Fruit fly (Drosophila melanogaster) whole organism, embryonic: ENCODE measurements around the gene CG44006.

Experiments used
- Atf-2 ChIP-seq: fragments of 200-800 bp; sonication (Bioruptor generic); optimal IDR thresholded peaks from 2 replicates; lab custom pipeline; 2016; ENCODE audit warnings: missing biosample characterization, missing genetic modification characterization
- Bgb ChIP-seq: fragments of 200-800 bp; sonication (Bioruptor generic); IDR thresholded peaks from 2 replicates; pipeline ENCODE4 v1.3.6; 2022; ENCODE audit warnings: missing biosample characterization, missing genetic modification characterization; ENCODE audit not compliant: partially characterized antibody
- CG1024 ChIP-seq: fragments of 200-800 bp; sonication (Bioruptor generic); IDR thresholded peaks from 2 replicates; pipeline ENCODE4 v1.3.6; 2022; ENCODE audit warnings: missing biosample characterization, missing genetic modification characterization
- CG10959 ChIP-seq: fragments of 200-800 bp; sonication (Bioruptor generic); IDR thresholded peaks from 2 replicates; pipeline ENCODE4 v1.3.6; 2022; ENCODE audit warnings: missing biosample characterization, missing genetic modification characterization
- CG10979 ChIP-seq: fragments of 200-800 bp; sonication (Bioruptor generic); optimal IDR thresholded peaks from 2 replicates; lab custom pipeline; 2018; ENCODE audit warnings: missing biosample characterization, mild to moderate bottlenecking, missing genetic modification characterization, moderate library complexity
- CG11695 ChIP-seq: fragments of 200-800 bp; sonication (Bioruptor generic); IDR thresholded peaks from 3 replicates; pipeline ENCODE4 v1.3.6; 2022; ENCODE audit warnings: missing biosample characterization, missing genetic modification characterization
- CG12155 ChIP-seq: fragments of 200-800 bp; sonication (Bioruptor generic); optimal IDR thresholded peaks from 3 replicates; lab custom pipeline; 2016; ENCODE audit warnings: missing biosample characterization, missing genetic modification characterization
- CG12659 ChIP-seq: fragments of 200-800 bp; sonication (Bioruptor generic); optimal IDR thresholded peaks from 3 replicates; lab custom pipeline; 2017; ENCODE audit warnings: mild to moderate bottlenecking, missing biosample characterization, missing genetic modification reagents, missing genetic modification characterization
- CG15601 ChIP-seq: fragments of 200-800 bp; sonication (Bioruptor generic); optimal IDR thresholded peaks from 3 replicates; lab custom pipeline; 2019; ENCODE audit warnings: missing biosample characterization, mild to moderate bottlenecking, missing genetic modification characterization, moderate library complexity
- CG1647 ChIP-seq: fragments of 200-800 bp; sonication (Bioruptor generic); optimal IDR thresholded peaks from 3 replicates; lab custom pipeline; 2016; ENCODE audit warnings: missing biosample characterization, missing genetic modification characterization
- CG17328 ChIP-seq: fragments of 200-800 bp; sonication (Bioruptor generic); IDR thresholded peaks from 2 replicates; pipeline ENCODE4 v1.3.6; 2022; ENCODE audit warnings: missing biosample characterization, missing genetic modification characterization
- CG17568 ChIP-seq: fragments of 200-800 bp; sonication (Bioruptor generic); optimal IDR thresholded peaks from 2 replicates; lab custom pipeline; 2018; ENCODE audit warnings: missing biosample characterization, mild to moderate bottlenecking, missing genetic modification characterization, moderate library complexity
- CG17829 ChIP-seq: fragments of 200-800 bp; optimal IDR thresholded peaks from 2 replicates; lab custom pipeline; 2019; ENCODE audit warnings: missing biosample characterization, mild to moderate bottlenecking, missing genetic modification characterization, moderate library complexity
- CG2712 ChIP-seq: fragments of 200-800 bp; optimal IDR thresholded peaks from 3 replicates; lab custom pipeline; 2019; ENCODE audit warnings: missing biosample characterization, mild to moderate bottlenecking, missing genetic modification characterization, moderate library complexity
- CG30020 ChIP-seq: fragments of 200-800 bp; optimal IDR thresholded peaks from 2 replicates; lab custom pipeline; 2019; ENCODE audit warnings: missing biosample characterization, mild to moderate bottlenecking, missing genetic modification characterization, moderate library complexity
- CG31388 ChIP-seq: fragments of 200-800 bp; sonication (Bioruptor generic); optimal IDR thresholded peaks from 2 replicates; lab custom pipeline; 2016; ENCODE audit warnings: missing biosample characterization, missing genetic modification characterization
- CG34376 ChIP-seq: fragments of 200-800 bp; sonication (Bioruptor generic); optimal IDR thresholded peaks from 2 replicates; lab custom pipeline; 2018; ENCODE audit warnings: missing biosample characterization, mild to moderate bottlenecking, missing genetic modification characterization
- CG3838 ChIP-seq: fragments of 200-800 bp; sonication (Bioruptor generic); optimal IDR thresholded peaks from 3 replicates; lab custom pipeline; 2016; ENCODE audit warnings: missing biosample characterization, missing genetic modification characterization
- CG4404 ChIP-seq: fragments of 200-800 bp; sonication (Bioruptor generic); IDR thresholded peaks from 2 replicates; pipeline ENCODE4 v1.3.6; 2022; ENCODE audit warnings: missing biosample characterization, missing genetic modification characterization
- CG7271 ChIP-seq: fragments of 200-800 bp; sonication (Bioruptor generic); optimal IDR thresholded peaks from 2 replicates; lab custom pipeline; 2018; ENCODE audit warnings: missing biosample characterization, mild to moderate bottlenecking, missing genetic modification characterization, moderate library complexity
- CG8388 ChIP-seq: fragments of 200-800 bp; sonication (Bioruptor generic); optimal IDR thresholded peaks from 2 replicates; lab custom pipeline; 2019; ENCODE audit warnings: missing biosample characterization, mild to moderate bottlenecking, missing genetic modification characterization, moderate library complexity
- CG9437 ChIP-seq: fragments of 200-800 bp; sonication (Bioruptor generic); optimal IDR thresholded peaks from 2 replicates; lab custom pipeline; 2018; ENCODE audit warnings: missing biosample characterization, mild to moderate bottlenecking, missing genetic modification characterization
- CG9817 ChIP-seq: fragments of 200-800 bp; sonication (Bioruptor generic); optimal IDR thresholded peaks from 2 replicates; lab custom pipeline; 2018; ENCODE audit warnings: missing biosample characterization, mild to moderate bottlenecking, missing genetic modification characterization, moderate library complexity
- Gsc ChIP-seq: fragments of 200-800 bp; sonication (Bioruptor generic); IDR thresholded peaks from 2 replicates; pipeline ENCODE4 v1.3.6; 2022; ENCODE audit warnings: missing biosample characterization, missing genetic modification characterization
- Gug ChIP-seq: fragments of 200-800 bp; sonication (Bioruptor generic); IDR thresholded peaks from 4 replicates; pipeline ENCODE4 v1.3.6; 2022; ENCODE audit warnings: missing biosample characterization, missing genetic modification characterization
- Meics ChIP-seq: fragments of 200-800 bp; sonication (Bioruptor generic); optimal IDR thresholded peaks from 2 replicates; lab custom pipeline; 2017; ENCODE audit warnings: missing biosample characterization, mild to moderate bottlenecking, missing genetic modification characterization
- NK7.1 ChIP-seq: fragments of 200-800 bp; sonication (Bioruptor generic); optimal IDR thresholded peaks from 3 replicates; lab custom pipeline; 2016; ENCODE audit warnings: missing biosample characterization, missing genetic modification characterization
- Nf-YB ChIP-seq: fragments of 200-800 bp; sonication (Bioruptor generic); optimal IDR thresholded peaks from 3 replicates; lab custom pipeline; 2019; ENCODE audit warnings: missing biosample characterization, mild to moderate bottlenecking, missing genetic modification characterization, moderate library complexity
- Opbp ChIP-seq: fragments of 200-800 bp; sonication (Bioruptor generic); IDR thresholded peaks from 3 replicates; pipeline ENCODE4 v1.3.6; 2022; ENCODE audit warnings: missing biosample characterization, missing genetic modification characterization; ENCODE audit not compliant: partially characterized antibody
- Pdp1 ChIP-seq, 2 experiments: fragments of 200-800 bp; sonication (Bioruptor generic); optimal IDR thresholded peaks; 3 replicates each; lab custom pipeline; 2016; ENCODE audit warnings: missing biosample characterization in 2 of 2, missing genetic modification characterization in 2 of 2, mild to moderate bottlenecking in 1 of 2, moderate library complexity in 1 of 2
- Scr ChIP-seq: fragments of 200-800 bp; sonication (Bioruptor generic); IDR thresholded peaks from 2 replicates; pipeline ENCODE4 v1.3.6; 2022; ENCODE audit warnings: missing biosample characterization, missing genetic modification characterization; ENCODE audit not compliant: partially characterized antibody
- Stat92E ChIP-seq, 3 experiments: fragments of >200 bp in 2 of 3; fragments of 200-800 bp in 1 of 3; sonication (Bioruptor generic) in 1 of 3; optimal IDR thresholded peaks; 2 replicates each; lab custom pipeline; 2017 to 2019; ENCODE audit warnings: missing biosample characterization in 3 of 3, missing genetic modification characterization in 3 of 3, mild to moderate bottlenecking in 1 of 3, moderate library complexity in 1 of 3
- TFAM ChIP-seq: fragments of 200-800 bp; sonication (Bioruptor generic); optimal IDR thresholded peaks from 2 replicates; lab custom pipeline; 2017; ENCODE audit warnings: missing biosample characterization, missing genetic modification characterization, inconsistent platforms
- ato ChIP-seq: fragments of 200-800 bp; sonication (Bioruptor generic); IDR thresholded peaks from 2 replicates; pipeline ENCODE4 v1.3.6; 2022; ENCODE audit warnings: missing biosample characterization, missing genetic modification characterization; ENCODE audit not compliant: partially characterized antibody
- bbx ChIP-seq: fragments of 200-800 bp; sonication (Bioruptor generic); IDR thresholded peaks from 2 replicates; pipeline ENCODE4 v1.3.6; 2022; ENCODE audit warnings: missing biosample characterization, missing genetic modification characterization; ENCODE audit not compliant: partially characterized antibody
- bsh ChIP-seq, 2 experiments: fragments of 200-800 bp; sonication (Bioruptor generic); optimal IDR thresholded peaks; 2 replicates each; lab custom pipeline; 2017 to 2018; ENCODE audit warnings: mild to moderate bottlenecking in 2 of 2, missing biosample characterization in 2 of 2, missing genetic modification characterization in 2 of 2, moderate library complexity in 1 of 2
- dpn ChIP-seq, 2 experiments: fragments of 200-800 bp; sonication (Bioruptor generic); optimal IDR thresholded peaks; 3 replicates each; lab custom pipeline; 2016; ENCODE audit warnings: missing biosample characterization in 2 of 2, missing genetic modification characterization in 2 of 2
- fd3F ChIP-seq: fragments of 200-800 bp; sonication (Bioruptor generic); optimal IDR thresholded peaks from 2 replicates; lab custom pipeline; 2018; ENCODE audit warnings: missing biosample characterization, mild to moderate bottlenecking, missing genetic modification characterization, moderate library complexity
- gem ChIP-seq: fragments of 200-800 bp; sonication (Bioruptor generic); optimal IDR thresholded peaks from 2 replicates; lab custom pipeline; 2019; ENCODE audit warnings: missing biosample characterization, mild to moderate bottlenecking, missing genetic modification characterization, moderate library complexity
- h ChIP-seq: fragments of >200 bp; optimal IDR thresholded peaks from 2 replicates; lab custom pipeline; 2017
- inv ChIP-seq: fragments of 200-800 bp; sonication (Bioruptor generic); IDR thresholded peaks from 2 replicates; pipeline ENCODE4 v1.3.6; 2022; ENCODE audit warnings: missing biosample characterization, missing genetic modification characterization; ENCODE audit not compliant: partially characterized antibody
- klu ChIP-seq: fragments of 200-800 bp; sonication (Bioruptor generic); IDR thresholded peaks from 2 replicates; pipeline ENCODE4 v1.3.6; 2022; ENCODE audit warnings: missing biosample characterization, missing genetic modification characterization
- nmo ChIP-seq: fragments of 200-800 bp; sonication (Bioruptor generic); optimal IDR thresholded peaks from 2 replicates; lab custom pipeline; 2018; ENCODE audit warnings: missing biosample characterization, mild to moderate bottlenecking, missing genetic modification characterization, moderate library complexity
- otp ChIP-seq: fragments of 200-800 bp; sonication (Bioruptor generic); IDR thresholded peaks from 3 replicates; pipeline ENCODE4, ENCODE4 v1.3.6; 2022; ENCODE audit warnings: missing biosample characterization, missing genetic modification characterization
- pros ChIP-seq: fragments of 200-800 bp; sonication (Bioruptor generic); optimal IDR thresholded peaks from 3 replicates; lab custom pipeline; 2019; ENCODE audit warnings: missing biosample characterization, mild to moderate bottlenecking, missing genetic modification characterization, moderate library complexity
- scrt ChIP-seq: fragments of 200-800 bp; sonication (Bioruptor generic); optimal IDR thresholded peaks from 2 replicates; lab custom pipeline; 2018; ENCODE audit warnings: missing biosample characterization, mild to moderate bottlenecking, missing genetic modification characterization, moderate library complexity
- so ChIP-seq: fragments of 200-800 bp; sonication (Bioruptor generic); IDR thresholded peaks from 3 replicates; pipeline ENCODE4 v1.3.6; 2022; ENCODE audit warnings: missing biosample characterization, missing genetic modification characterization
- stc ChIP-seq: fragments of 200-800 bp; sonication (Bioruptor generic); IDR thresholded peaks from 2 replicates; pipeline ENCODE4 v1.3.6; 2022; ENCODE audit warnings: missing biosample characterization, missing genetic modification characterization
- sug ChIP-seq: fragments of 200-800 bp; optimal IDR thresholded peaks from 2 replicates; lab custom pipeline; 2019; ENCODE audit warnings: missing biosample characterization, mild to moderate bottlenecking, missing genetic modification characterization, moderate library complexity
- vnd ChIP-seq: fragments of 200-800 bp; sonication (Bioruptor generic); IDR thresholded peaks from 3 replicates; pipeline ENCODE4 v1.3.6; 2022; ENCODE audit warnings: missing biosample characterization, missing genetic modification characterization; ENCODE audit not compliant: partially characterized antibody

The CG44006 gene

DNA sequence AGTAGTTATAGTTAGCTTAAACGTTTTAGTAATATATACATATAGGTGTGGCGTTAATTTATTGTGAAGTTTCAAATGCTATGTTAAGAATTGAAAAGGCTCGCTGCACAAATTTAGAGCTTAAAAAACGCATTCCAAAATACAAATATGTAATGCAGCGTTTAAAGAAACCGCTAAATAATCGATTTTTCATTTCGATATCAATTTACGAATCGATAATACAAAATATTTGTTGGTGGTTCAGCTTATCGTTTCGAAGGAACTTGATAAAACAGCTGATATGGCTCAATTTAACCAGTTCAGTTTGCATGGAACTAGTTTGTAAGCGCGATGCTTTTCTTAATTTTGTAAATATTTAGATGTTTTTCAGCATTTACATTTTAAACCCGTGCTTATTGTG lies 42.7 kb upstream of the CG44006 start, which contains the start of the genes CG32195 and CG7341 (continued):
- no peak for TF ChIP-seq CG17328
- peak; percentile 6 for TF ChIP-seq CG34376 (GFP tag; lab: Kevin White, UChicago)
- TF ChIP-seq Bgb (GFP tag; lab: Robert Waterston, UW): peak; percentile 82
- peak; percentile 14 for TF ChIP-seq CG30020 (tag; lab: Kevin White, UChicago)
- TF ChIP-seq CG1024: no peak
- peak; percentile 88 for TF ChIP-seq ato (GFP tag; lab: Robert Waterston, UW)
- TF ChIP-seq Nf-YB (GFP tag; lab: Kevin White, UChicago): no peak
- no peak for TF ChIP-seq CG7271 (tag; lab: Kevin White, UChicago)
- peak in 1 of 3 experiments; percentile 8 for TF ChIP-seq Stat92E (GFP tag; optimal IDR thresholded peaks at IDR 0.05; lab: Kevin White, UChicago)
- TF ChIP-seq bbx (GFP tag; lab: Robert Waterston, UW): peak; percentile 85
- peak; percentile 24 for TF ChIP-seq CG17829 (tag; lab: Kevin White, UChicago)
- no peak for TF ChIP-seq dpn (GFP tag; optimal IDR thresholded peaks at IDR 0.05; lab: Kevin White, UChicago)
- no peak for TF ChIP-seq h (lab: Kevin White, UChicago)
- TF ChIP-seq nmo (GFP tag; lab: Kevin White, UChicago): no peak
- no peak for TF ChIP-seq NK7.1 (GFP tag; lab: Kevin White, UChicago)
- TF ChIP-seq Scr (GFP tag; lab: Robert Waterston, UW): peak; percentile 69
- TF ChIP-seq sug: peak; percentile 40
- no peak for TF ChIP-seq CG31388 (GFP tag; lab: Kevin White, UChicago)
- TF ChIP-seq fd3F (GFP tag; lab: Kevin White, UChicago): no peak
- TF ChIP-seq inv: 0 out of 2 replicates have a peak, but pooled peaks have one; percentile 32
- TF ChIP-seq CG15601 (tag; lab: Kevin White, UChicago): peak; percentile 21
- TF ChIP-seq CG8388 (GFP tag; lab: Kevin White, UChicago): no peak
- TF ChIP-seq CG9437: no peak
- TF ChIP-seq CG3838: no peak
- no peak for TF ChIP-seq bsh (GFP tag; optimal IDR thresholded peaks at IDR 0.05; lab: Kevin White, UChicago)
- peak; percentile 62 for TF ChIP-seq vnd (GFP tag; lab: Robert Waterston, UW)
- TF ChIP-seq CG12659: peak; percentile 15
- TF ChIP-seq Opbp (GFP tag; lab: Robert Waterston, UW): peak; percentile 60; the same call in 2 of the 3 replicates

DNA sequence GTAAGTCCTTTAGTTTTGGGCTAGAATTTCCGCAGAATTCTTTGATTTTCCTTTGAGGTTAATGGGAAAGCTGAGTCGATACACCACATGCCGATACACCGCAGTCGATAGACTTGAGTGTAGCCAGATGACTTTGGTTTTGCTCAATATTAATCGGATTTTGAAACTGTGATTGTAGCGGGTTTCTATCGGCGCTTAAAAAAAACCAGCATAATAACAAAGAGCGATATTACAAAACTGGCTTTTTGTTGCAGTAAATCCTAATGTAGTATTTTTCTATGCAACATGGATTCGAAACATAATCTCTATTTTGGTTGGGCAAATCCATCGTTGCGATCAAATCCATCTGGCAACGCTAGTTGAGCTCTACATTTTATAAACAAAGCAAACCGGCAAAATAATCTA lies 39.5 kb upstream of the CG44006 start, which contains the start of the genes Polr3D and mus304:
Gene Polr3D, minus strand, starts transcription at position 116 of the 405 bp plus-strand sequence.
Gene mus304, plus strand, starts transcription at position 356 of the 405 bp plus-strand sequence.
- TF ChIP-seq CG4404 (no peak), pros (GFP tag; lab: Kevin White, UChicago) (no peak), CG2712 (tag; lab: Kevin White, UChicago) (no peak), gem (tag; lab: Kevin White, UChicago) (peak; percentile 40), Gug (GFP tag; lab: Robert Waterston, UW) (no peak), CG17568 (GFP tag; lab: Kevin White, UChicago) (no peak), CG9817 (tag; lab: Kevin White, UChicago) (peak; percentile 50), Meics (peak; percentile 20), Pdp1 (GFP tag; optimal IDR thresholded peaks at IDR 0.05; lab: Kevin White, UChicago) (no peak), klu (GFP tag; lab: Robert Waterston, UW) (no peak), otp (no peak), so (no peak), CG7271 (tag; lab: Kevin White, UChicago) (no peak), CG11695 (GFP tag; lab: Robert Waterston, UW) (no peak), CG10979 (no peak), scrt (no peak), CG12155 (GFP tag; lab: Kevin White, UChicago) (no peak), CG1647 (no peak), stc (no peak), Atf-2 (GFP tag; lab: Kevin White, UChicago) (no peak), CG10959 (GFP tag; lab: Robert Waterston, UW) (no peak), Gsc (no peak), TFAM (GFP tag; lab: Kevin White, UChicago) (no peak)
